Fruit fly (Drosophila melanogaster) whole organism, adult: ENCODE data around the gene CG4022.
A peak's percentile ranks its signal among the peaks of the same experiment; 100 is the strongest.

Experiments used
- CG11617 ChIP-seq: fragments of 200-800 bp; sonication (Bioruptor generic); optimal IDR thresholded peaks from 2 replicates; lab custom pipeline; 2017; ENCODE audit warnings: mild to moderate bottlenecking, missing biosample characterization, missing genetic modification reagents, missing genetic modification characterization
- CG12768 ChIP-seq: fragments of 200-800 bp; sonication (Bioruptor generic); optimal IDR thresholded peaks from 2 replicates; lab custom pipeline; 2017; ENCODE audit warnings: missing biosample characterization, missing genetic modification characterization, mild to moderate bottlenecking, moderate library complexity, missing genetic modification reagents
- CG14711 ChIP-seq: fragments of 200-800 bp; sonication (Bioruptor generic); optimal IDR thresholded peaks from 2 replicates; lab custom pipeline; 2018; ENCODE audit warnings: missing biosample characterization, mild to moderate bottlenecking, missing genetic modification characterization, moderate library complexity
- CG1620 ChIP-seq: fragments of 200-800 bp; sonication (Bioruptor generic); optimal IDR thresholded peaks from 2 replicates; lab custom pipeline; 2016; ENCODE audit warnings: missing biosample characterization, missing genetic modification characterization
- CG33017 ChIP-seq: fragments of 200-800 bp; sonication (Bioruptor generic); optimal IDR thresholded peaks from 2 replicates; lab custom pipeline; 2018; ENCODE audit warnings: missing biosample characterization, mild to moderate bottlenecking, missing genetic modification characterization, moderate library complexity
- CG5204 ChIP-seq: fragments of 200-800 bp; sonication (Bioruptor generic); optimal IDR thresholded peaks from 2 replicates; lab custom pipeline; 2016; ENCODE audit warnings: missing biosample characterization, missing genetic modification characterization
- CG7045 ChIP-seq: fragments of 200-800 bp; sonication (Bioruptor generic); optimal IDR thresholded peaks from 2 replicates; lab custom pipeline; 2017; ENCODE audit warnings: missing biosample characterization, mild to moderate bottlenecking, missing genetic modification characterization
- CG7101 ChIP-seq: fragments of 200-800 bp; sonication (Bioruptor generic); optimal IDR thresholded peaks from 2 replicates; lab custom pipeline; 2018; ENCODE audit warnings: missing biosample characterization, mild to moderate bottlenecking, missing genetic modification characterization, moderate library complexity
- Clk ChIP-seq: fragments of 200-800 bp; sonication (Bioruptor generic); optimal IDR thresholded peaks from 2 replicates; lab custom pipeline; 2017; ENCODE audit warnings: missing biosample characterization, missing genetic modification characterization
- Crg-1 ChIP-seq: fragments of 200-800 bp; sonication (Bioruptor generic); optimal IDR thresholded peaks from 2 replicates; lab custom pipeline; 2016; ENCODE audit warnings: missing biosample characterization, missing genetic modification characterization
- Hr96 ChIP-seq: fragments of 200-800 bp; sonication (Bioruptor generic); optimal IDR thresholded peaks from 2 replicates; lab custom pipeline; 2016; ENCODE audit warnings: missing biosample characterization, missing genetic modification characterization
- Mnt ChIP-seq: fragments of 200-800 bp; sonication (Bioruptor generic); optimal IDR thresholded peaks from 2 replicates; lab custom pipeline; 2016; ENCODE audit warnings: missing biosample characterization, mild to moderate bottlenecking, missing genetic modification characterization
- bab1 ChIP-seq: fragments of 200-800 bp; sonication (Bioruptor generic); optimal IDR thresholded peaks from 3 replicates; lab custom pipeline; 2019; ENCODE audit warnings: missing biosample characterization, mild to moderate bottlenecking, missing genetic modification characterization, moderate library complexity
- cic ChIP-seq: fragments of 200-800 bp; sonication (Bioruptor generic); optimal IDR thresholded peaks from 2 replicates; lab custom pipeline; 2017; ENCODE audit warnings: missing biosample characterization, mild to moderate bottlenecking, missing genetic modification characterization, moderate library complexity
- cnc ChIP-seq, 2 experiments: fragments of >200 bp; optimal IDR thresholded peaks; 2 replicates each; lab custom pipeline; 2017
- kay ChIP-seq: fragments of 200-800 bp; sonication (Bioruptor generic); peaks from one replicate; lab custom pipeline; 2016; ENCODE audit warnings: missing biosample characterization, missing genetic modification characterization, borderline replicate concordance
- ovo ChIP-seq: fragments of 200-800 bp; sonication (Bioruptor generic); optimal IDR thresholded peaks from 2 replicates; lab custom pipeline; 2016; ENCODE audit warnings: missing biosample characterization, missing genetic modification characterization
- pad ChIP-seq: fragments of 200-800 bp; sonication (Bioruptor generic); optimal IDR thresholded peaks from 3 replicates; lab custom pipeline; 2017; ENCODE audit warnings: missing biosample characterization, missing genetic modification characterization, mild to moderate bottlenecking, moderate library complexity, missing genetic modification reagents
- tj ChIP-seq: fragments of 200-800 bp; sonication (Bioruptor generic); optimal IDR thresholded peaks from 3 replicates; lab custom pipeline; 2017; ENCODE audit warnings: missing biosample characterization, mild to moderate bottlenecking, missing genetic modification characterization, moderate library complexity
- toe ChIP-seq: fragments of 200-800 bp; sonication (Bioruptor generic); optimal IDR thresholded peaks from 2 replicates; lab custom pipeline; 2016; ENCODE audit warnings: missing biosample characterization, missing genetic modification characterization

Gene CG4022

dm6 chr3L:9410754-9411423, at the start of gene CG4022, which contains the start of gene Cpsf5:
TSS of gene CG4022 (minus strand) at chr3L:9410832.
TSS of gene Cpsf5 (plus strand) at chr3L:9411038.
- TF ChIP-seq CG11617 (GFP tag; lab: Kevin White, UChicago) (peak; percentile 90), bab1 (GFP tag; lab: Kevin White, UChicago) (peak; percentile 80), kay (GFP tag; lab: Kevin White, UChicago) (peak; percentile 87), tj (GFP tag; lab: Kevin White, UChicago) (peak; percentile 72), cic (GFP tag; lab: Kevin White, UChicago) (peak; percentile 66), CG7101 (tag; lab: Kevin White, UChicago) (peak; percentile 88), Crg-1 (GFP tag; lab: Kevin White, UChicago) (peak; percentile 77), pad (GFP tag; lab: Kevin White, UChicago) (peak; percentile 61), CG12768 (peak; percentile 78), CG7045 (GFP tag; lab: Kevin White, UChicago) (peak; percentile 83), CG5204 (GFP tag; lab: Kevin White, UChicago) (no peak), Hr96 (no peak), CG33017 (tag; lab: Kevin White, UChicago) (peak; percentile 84), CG1620 (GFP tag; lab: Kevin White, UChicago) (peak; percentile 84), Mnt (GFP tag; lab: Kevin White, UChicago) (peak; percentile 89), toe (GFP tag; lab: Kevin White, UChicago) (peak; percentile 91), Clk (GFP tag; lab: Kevin White, UChicago) (peak; percentile 62), cnc (optimal IDR thresholded peaks at IDR 0.05; lab: Kevin White, UChicago) (no peak), ovo (GFP tag; lab: Kevin White, UChicago) (peak; percentile 74), CG14711 (tag; lab: Kevin White, UChicago) (peak; percentile 85)

DNA sequence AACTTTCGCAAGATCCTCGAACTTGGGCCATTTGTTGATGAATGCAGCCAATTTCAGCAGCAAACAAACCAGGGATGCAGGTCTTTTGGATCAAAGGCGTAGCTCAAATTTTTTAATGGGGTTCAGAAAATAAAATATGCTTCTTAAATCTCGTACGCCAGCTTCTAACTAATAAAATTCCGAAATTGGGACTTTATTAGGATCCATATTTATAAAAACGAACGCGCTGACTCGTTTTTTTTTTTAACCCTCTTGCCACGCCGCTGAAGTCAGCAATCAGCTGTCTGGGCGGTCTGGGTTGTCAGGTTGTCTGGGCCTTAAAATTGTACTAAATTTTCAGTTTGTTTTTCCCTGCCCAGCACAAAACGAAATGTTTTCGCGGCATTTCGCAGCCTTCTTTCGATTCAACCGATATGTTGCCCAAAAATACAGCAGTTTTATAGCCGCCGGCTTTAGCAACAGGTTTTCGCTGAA, 47.0 kb upstream of the CG4022 start, which contains the start of gene CG3437:
Gene CG3437, minus strand, starts transcription at position 51 of the 474 bp plus-strand sequence.
- TF ChIP-seq Hr96 (peak; percentile 99), CG1620 (GFP tag; lab: Kevin White, UChicago) (peak; percentile 99), tj (GFP tag; lab: Kevin White, UChicago) (peak; percentile 93), toe (GFP tag; lab: Kevin White, UChicago) (peak; percentile 99), Crg-1 (GFP tag; lab: Kevin White, UChicago) (peak; percentile 99), CG5204 (GFP tag; lab: Kevin White, UChicago) (peak; percentile 99), bab1 (GFP tag; lab: Kevin White, UChicago) (peak; percentile 99), CG11617 (GFP tag; lab: Kevin White, UChicago) (peak; percentile 99), Clk (GFP tag; lab: Kevin White, UChicago) (peak; percentile 99), cnc (optimal IDR thresholded peaks at IDR 0.05; lab: Kevin White, UChicago) (no peak), Mnt (GFP tag; lab: Kevin White, UChicago) (peak; percentile 97), CG33017 (tag; lab: Kevin White, UChicago) (peak; percentile 98), cic (GFP tag; lab: Kevin White, UChicago) (peak; percentile 92), CG7045 (GFP tag; lab: Kevin White, UChicago) (peak; percentile 99), CG7101 (tag; lab: Kevin White, UChicago) (peak; percentile 99), pad (GFP tag; lab: Kevin White, UChicago) (peak; percentile 95), ovo (GFP tag; lab: Kevin White, UChicago) (peak; percentile 97), kay (GFP tag; lab: Kevin White, UChicago) (no peak), CG14711 (tag; lab: Kevin White, UChicago) (peak; percentile 99), CG12768 (peak; percentile 100)

dm6 chr3L:9456389-9456788, 45.8 kb upstream of the CG4022 start:
- TF ChIP-seq kay (GFP tag; lab: Kevin White, UChicago) (no peak), CG33017 (tag; lab: Kevin White, UChicago) (no peak), ovo (GFP tag; lab: Kevin White, UChicago) (no peak), toe (GFP tag; lab: Kevin White, UChicago) (no peak), CG5204 (GFP tag; lab: Kevin White, UChicago) (no peak), bab1 (GFP tag; lab: Kevin White, UChicago) (no peak), CG11617 (GFP tag; lab: Kevin White, UChicago) (no peak), Mnt (GFP tag; lab: Kevin White, UChicago) (no peak), CG12768 (no peak), CG14711 (tag; lab: Kevin White, UChicago) (no peak), cnc (optimal IDR thresholded peaks at IDR 0.05; lab: Kevin White, UChicago) (no peak), CG7101 (tag; lab: Kevin White, UChicago) (no peak), tj (GFP tag; lab: Kevin White, UChicago) (no peak), cic (GFP tag; lab: Kevin White, UChicago) (no peak), CG7045 (GFP tag; lab: Kevin White, UChicago) (no peak), CG1620 (GFP tag; lab: Kevin White, UChicago) (no peak), Crg-1 (GFP tag; lab: Kevin White, UChicago) (no peak), Hr96 (no peak)

- no peak for TF ChIP-seq CG1620 (GFP tag; lab: Kevin White, UChicago)
- TF ChIP-seq CG12768, result no peak
- no peak for TF ChIP-seq CG5204 (GFP tag; lab: Kevin White, UChicago)
- no peak for TF ChIP-seq Hr96
- TF ChIP-seq CG7101 (tag; lab: Kevin White, UChicago), result no peak
- TF ChIP-seq cnc (optimal IDR thresholded peaks at IDR 0.05; lab: Kevin White, UChicago), result no peak
- peak; percentile 56 for TF ChIP-seq CG11617 (GFP tag; lab: Kevin White, UChicago)
- TF ChIP-seq pad (GFP tag; lab: Kevin White, UChicago), result peak; percentile 8
- no peak for TF ChIP-seq cic (GFP tag; lab: Kevin White, UChicago)
- TF ChIP-seq Mnt (GFP tag; lab: Kevin White, UChicago), result peak; percentile 6
- no peak for TF ChIP-seq Clk (GFP tag; lab: Kevin White, UChicago)
- no peak for TF ChIP-seq kay (GFP tag; lab: Kevin White, UChicago)
- TF ChIP-seq tj (GFP tag; lab: Kevin White, UChicago), result peak; percentile 26
- no peak for TF ChIP-seq CG33017 (tag; lab: Kevin White, UChicago)
- TF ChIP-seq CG7045 (GFP tag; lab: Kevin White, UChicago), result no peak
- peak; percentile 33 for TF ChIP-seq toe (GFP tag; lab: Kevin White, UChicago)
- no peak for TF ChIP-seq ovo (GFP tag; lab: Kevin White, UChicago)
- TF ChIP-seq Crg-1 (GFP tag; lab: Kevin White, UChicago), result no peak
- TF ChIP-seq bab1 (GFP tag; lab: Kevin White, UChicago), result peak; percentile 0
- peak; percentile 90 for TF ChIP-seq CG14711 (tag; lab: Kevin White, UChicago)
Observed at dm6 chr3L:9455819-9456388, 45.3 kb upstream of the CG4022 start, which contains the start of the genes phol and CG3552. TSS of gene phol (minus strand) at chr3L:9456281. TSS of gene CG3552 (plus strand) at chr3L:9456318.
